Worm (Caenorhabditis elegans): ENCODE results near the gene pgp-9.

The pgp-9 gene

ce11 chrV:17790191-17790590 lies 34.5 kb downstream of the pgp-9 start, which contains the start of gene srh-290:
srh-290 (plus strand) TSS chrV:17790491.
- TF ChIP-seq gmeb-1 (tag; optimal IDR thresholded peaks at IDR 0.05) (no peak), skn-1 (tag; optimal IDR thresholded peaks at IDR 0.05) (no peak)

- TF ChIP-seq C34F6.9 (tag; optimal IDR thresholded peaks at IDR 0.05) (no peak), unc-55 (GFP tag; optimal IDR thresholded peaks at IDR 0.05) (no peak)
Observed at ce11 chrV:17793986-17794385, 38.3 kb downstream of the pgp-9 start, which contains the start of gene srh-289. srh-289 (minus strand) TSS chrV:17794086.

ce11 chrV:17795655-17796054 lies 40.0 kb downstream of the pgp-9 start, which contains the start of gene srh-288:
srh-288 (minus strand) TSS chrV:17795755.
- TF ChIP-seq lin-11 (tag; optimal IDR thresholded peaks at IDR 0.05) (no peak), nhr-6 (tag; optimal IDR thresholded peaks at IDR 0.05) (no peak), egl-27 (tag; optimal IDR thresholded peaks at IDR 0.05) (no peak), ZK546.5 (tag; optimal IDR thresholded peaks at IDR 0.05) (no peak), lin-39 (tag; optimal IDR thresholded peaks at IDR 0.05) (no peak), ama-1 (optimal IDR thresholded peaks at IDR 0.05) (no peak), nhr-10 (tag; optimal IDR thresholded peaks at IDR 0.05) (no peak), nhr-77 (tag; optimal IDR thresholded peaks at IDR 0.05) (no peak), unc-55 (GFP tag; optimal IDR thresholded peaks at IDR 0.05) (no peak), R02D3.7 (tag; optimal IDR thresholded peaks at IDR 0.05) (no peak), C34F6.9 (tag; optimal IDR thresholded peaks at IDR 0.05) (no peak), sem-4 (tag; optimal IDR thresholded peaks at IDR 0.05) (no peak), alr-1 (tag; optimal IDR thresholded peaks at IDR 0.05) (no peak), F13H6.1 (tag; optimal IDR thresholded peaks at IDR 0.05) (no peak), nhr-25 (tag; optimal IDR thresholded peaks at IDR 0.05) (no peak), unc-62 (GFP tag; optimal IDR thresholded peaks at IDR 0.05) (no peak), ceh-82 (tag; optimal IDR thresholded peaks at IDR 0.05) (no peak)

- TF ChIP-seq mab-5 (tag; optimal IDR thresholded peaks at IDR 0.05): no peak
Observed at ce11 chrV:17798789-17799188, 43.1 kb downstream of the pgp-9 start, which contains the start of gene srx-18. srx-18 (minus strand) TSS chrV:17798889.

ce11 chrV:17800538-17800937 lies 44.8 kb downstream of the pgp-9 start, which contains the start of gene srh-287:
srh-287 (plus strand) TSS chrV:17800838.
- TF ChIP-seq alr-1 (tag; optimal IDR thresholded peaks at IDR 0.05): no peak
- TF ChIP-seq lin-11 (tag; optimal IDR thresholded peaks at IDR 0.05): no peak
- TF ChIP-seq sem-4 (tag; optimal IDR thresholded peaks at IDR 0.05): no peak
- TF ChIP-seq lin-39 (tag; optimal IDR thresholded peaks at IDR 0.05): no peak
- no peak for TF ChIP-seq lin-13 (GFP tag; optimal IDR thresholded peaks at IDR 0.05)
- TF ChIP-seq Y55F3AM.14 (GFP tag; optimal IDR thresholded peaks at IDR 0.05): no peak
- TF ChIP-seq nhr-77 (tag; optimal IDR thresholded peaks at IDR 0.05): no peak
- no peak for TF ChIP-seq skn-1 (tag; optimal IDR thresholded peaks at IDR 0.05)
- no peak for TF ChIP-seq elt-3 (tag; optimal IDR thresholded peaks at IDR 0.05)
- no peak for TF ChIP-seq unc-62 (GFP tag; optimal IDR thresholded peaks at IDR 0.05)
- no peak for TF ChIP-seq ceh-16 (tag; optimal IDR thresholded peaks at IDR 0.05)
- no peak for TF ChIP-seq fos-1 (tag; optimal IDR thresholded peaks at IDR 0.05)
- TF ChIP-seq ceh-82 (tag; optimal IDR thresholded peaks at IDR 0.05): no peak
- TF ChIP-seq dmd-4 (tag; optimal IDR thresholded peaks at IDR 0.05): no peak
- TF ChIP-seq mbf-1 (tag; optimal IDR thresholded peaks at IDR 0.05): no peak
- no peak for TF ChIP-seq nhr-12 (tag; optimal IDR thresholded peaks at IDR 0.05)

- TF ChIP-seq sma-3 (GFP tag; optimal IDR thresholded peaks at IDR 0.05) (no peak), elt-3 (tag; optimal IDR thresholded peaks at IDR 0.05) (no peak), nhr-6 (tag; optimal IDR thresholded peaks at IDR 0.05) (no peak), nhr-77 (tag; optimal IDR thresholded peaks at IDR 0.05) (no peak), ztf-1 (GFP tag; conservative IDR thresholded peaks at IDR 0.05) (no peak)
Observed at ce11 chrV:17802519-17802918, 46.8 kb downstream of the pgp-9 start, which contains the start of the genes Y94A7B.11 and srh-292. Y94A7B.11 (minus strand) TSS chrV:17802619. srh-292 (plus strand) TSS chrV:17802769.

- no peak for TF ChIP-seq crh-2 (tag; optimal IDR thresholded peaks at IDR 0.05)
- no peak for TF ChIP-seq nhr-21 (tag; optimal IDR thresholded peaks at IDR 0.05)
- TF ChIP-seq Y55F3AM.14 (GFP tag; optimal IDR thresholded peaks at IDR 0.05): no peak
- TF ChIP-seq peb-1 (tag; optimal IDR thresholded peaks at IDR 0.05): no peak
- no peak for TF ChIP-seq unc-62 (GFP tag; optimal IDR thresholded peaks at IDR 0.05)
Observed at ce11 chrV:17805323-17805722, 49.6 kb downstream of the pgp-9 start, which contains the start of gene srh-291. srh-291 (plus strand) TSS chrV:17805623.
